Fruit fly (Drosophila melanogaster) whole organism: ENCODE data around the gene beag.

Source experiments
- CG8478 ChIP-seq: fragments of >200 bp; optimal IDR thresholded peaks from 2 replicates; lab custom pipeline; 2018; ENCODE audit warnings: inconsistent platforms
- psq ChIP-seq: fragments of >200 bp; optimal IDR thresholded peaks from 2 replicates; lab custom pipeline; 2017

DNA sequence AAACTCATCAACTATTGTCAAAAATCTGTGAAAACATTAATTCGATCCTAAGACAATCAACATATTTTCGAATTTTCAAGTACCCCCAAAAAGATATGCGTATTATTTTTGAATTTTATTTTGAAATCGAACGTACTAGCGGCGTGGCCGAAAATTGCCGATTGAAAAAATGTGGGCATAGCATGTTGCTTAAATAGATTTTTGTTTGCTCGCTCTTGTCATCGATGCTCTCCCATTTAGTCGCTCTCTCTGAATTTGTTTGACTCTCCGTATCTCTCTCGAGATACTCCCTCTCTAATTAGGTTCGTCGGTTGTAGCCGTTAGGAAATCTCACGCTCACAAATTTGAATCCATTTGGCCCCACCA is 7.9 kb downstream of the beag start:
- TF ChIP-seq CG8478 (lab: Kevin White, UChicago) (no peak), psq (lab: Kevin White, UChicago) (no peak)
